Fruit fly (Drosophila melanogaster): ENCODE data around the gene Prosalpha4.

DNA sequence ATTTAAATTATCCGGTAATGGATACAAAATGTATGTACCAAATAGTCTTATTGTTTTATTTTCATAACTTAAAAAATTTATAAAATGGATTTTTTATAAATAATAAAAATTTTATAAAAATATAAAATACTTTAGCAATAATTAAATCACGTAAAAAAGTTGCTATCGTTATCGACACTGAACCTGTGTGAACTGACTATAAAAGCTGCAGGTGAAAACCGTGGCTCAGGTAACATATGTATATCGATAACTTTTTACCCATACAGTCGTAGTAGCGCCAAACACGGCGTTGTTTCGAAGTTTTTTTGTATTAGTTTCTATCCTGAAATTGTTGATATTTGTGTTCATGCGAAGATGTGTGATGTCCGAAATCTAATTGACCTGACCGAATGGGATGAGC lies 27.6 kb downstream of the Prosalpha4 start, which contains the start of gene CG3679:
- TF ChIP-seq Crg-1 (GFP tag; optimal IDR thresholded peaks at IDR 0.05) (no peak), kay (GFP tag; ENCODE audit: borderline replicate concordance) (no peak), CG11617 (GFP tag; optimal IDR thresholded peaks at IDR 0.05) (no peak), tj (GFP tag; optimal IDR thresholded peaks at IDR 0.05) (no peak), CG7045 (GFP tag; optimal IDR thresholded peaks at IDR 0.05) (no peak), Hr96 (GFP tag; optimal IDR thresholded peaks at IDR 0.05) (no peak), pad (GFP tag; optimal IDR thresholded peaks at IDR 0.05) (no peak), Clk (GFP tag; optimal IDR thresholded peaks at IDR 0.05) (no peak)
